Worm (Caenorhabditis elegans) whole organism, L4 larva: ENCODE results near the gene phdh-1.

Source experiments
- D1046.2 ChIP-seq: fragments of 200-800 bp; sonication (Bioruptor generic); IDR thresholded peaks from 2 replicates; pipeline ENCODE4 v1.3.6; 2022; ENCODE audit warnings: missing genetic modification characterization, missing compliant biosample characterization
- F10B5.3 ChIP-seq: sonication (generic microtip); optimal IDR thresholded peaks from 2 replicates; lab custom pipeline; 2016; ENCODE audit warnings: mild to moderate bottlenecking, missing genetic modification characterization, missing compliant biosample characterization
- F37D6.2 ChIP-seq: sonication (generic microtip); optimal IDR thresholded peaks from 2 replicates; lab custom pipeline; 2016; ENCODE audit warnings: mild to moderate bottlenecking, missing genetic modification characterization, missing compliant biosample characterization
- F44E2.7 ChIP-seq: fragments of 200-800 bp; sonication (Bioruptor generic); IDR thresholded peaks from 2 replicates; pipeline ENCODE4 v2.1.2; 2022; ENCODE audit warnings: missing genetic modification characterization, missing compliant biosample characterization
- aha-1 ChIP-seq: fragments of 150-350 bp; peaks from one replicate; lab custom pipeline; 2014; ENCODE audit warnings: missing biosample characterization, missing genetic modification characterization
- arid-1 ChIP-seq: fragments of 200-800 bp; sonication (Bioruptor generic); conservative IDR thresholded peaks from 2 replicates; pipeline ENCODE4 v1.3.6; 2022; ENCODE audit warnings: missing genetic modification reagents, missing genetic modification characterization, missing compliant biosample characterization
- ceh-20 ChIP-seq: fragments of 200-800 bp; sonication (Bioruptor generic); IDR thresholded peaks from 2 replicates; pipeline ENCODE4 v1.3.6; 2022; ENCODE audit warnings: missing genetic modification reagents, missing genetic modification characterization, missing compliant biosample characterization
- ceh-32 ChIP-seq: sonication (generic microtip); optimal IDR thresholded peaks from 2 replicates; lab custom pipeline; 2016; ENCODE audit warnings: mild to moderate bottlenecking, missing genetic modification characterization, missing compliant biosample characterization; ENCODE audit not compliant: poor library complexity
- ceh-82 ChIP-seq: sonication (generic microtip); optimal IDR thresholded peaks from 2 replicates; lab custom pipeline; 2017; ENCODE audit warnings: missing biosample characterization, missing genetic modification characterization
- ctbp-1 ChIP-seq: fragments of 200-800 bp; sonication (Bioruptor generic); IDR thresholded peaks from 2 replicates; pipeline ENCODE4 v1.3.6; 2022; ENCODE audit warnings: missing genetic modification reagents, missing genetic modification characterization, missing compliant biosample characterization
- daf-16 ChIP-seq, 3 experiments: sonication (generic microtip); optimal IDR thresholded peaks; 2 replicates each; lab custom pipeline; 2016 to 2017; ENCODE audit warnings: missing genetic modification characterization in 3 of 3, missing genetic modification reagents in 3 of 3, mild to moderate bottlenecking in 2 of 3, missing compliant biosample characterization in 2 of 3, missing biosample characterization in 1 of 3, moderate library complexity in 1 of 3
- daf-19 ChIP-seq: fragments of 200-800 bp; sonication (Bioruptor generic); conservative IDR thresholded peaks from 2 replicates; pipeline ENCODE4 v1.3.6; 2022; ENCODE audit warnings: missing genetic modification characterization, missing compliant biosample characterization
- daf-8 ChIP-seq: fragments of 200-800 bp; sonication (Bioruptor generic); IDR thresholded peaks from 2 replicates; pipeline ENCODE4 v1.3.6; 2022; ENCODE audit warnings: missing genetic modification characterization, missing compliant biosample characterization
- dve-1 ChIP-seq: sonication (generic microtip); optimal IDR thresholded peaks from 2 replicates; lab custom pipeline; 2017; ENCODE audit warnings: antibody characterized with exemption, mild to moderate bottlenecking, missing genetic modification characterization, missing compliant biosample characterization; ENCODE audit not compliant: insufficient read depth
- fos-1 ChIP-seq: fragments of 150-350 bp; optimal IDR thresholded peaks from 2 replicates; lab custom pipeline; 2014; ENCODE audit warnings: missing biosample characterization, missing genetic modification characterization
- hlh-11 ChIP-seq: fragments of 200-800 bp; sonication (Bioruptor generic); optimal IDR thresholded peaks from 2 replicates; lab custom pipeline; 2018; ENCODE audit warnings: mild to moderate bottlenecking, missing genetic modification characterization, missing compliant biosample characterization
- hlh-30 ChIP-seq: sonication (generic microtip); optimal IDR thresholded peaks from 2 replicates; lab custom pipeline; 2017; ENCODE audit warnings: antibody characterized with exemption, mild to moderate bottlenecking, missing genetic modification characterization, missing compliant biosample characterization; ENCODE audit not compliant: insufficient read depth
- hmg-1.1 ChIP-seq: fragments of 200-800 bp; sonication (Bioruptor generic); IDR thresholded peaks from 2 replicates; pipeline ENCODE4 v1.3.6; 2022; ENCODE audit warnings: missing genetic modification reagents, missing genetic modification characterization, missing compliant biosample characterization
- lin-15B ChIP-seq: fragments of 150-350 bp; sonication (generic microtip); optimal IDR thresholded peaks from 3 replicates; lab custom pipeline; 2014; ENCODE audit warnings: missing biosample characterization, missing genetic modification characterization
- lin-29 ChIP-seq: fragments of 200-800 bp; sonication (Bioruptor generic); IDR thresholded peaks from 2 replicates; pipeline ENCODE4 v1.3.6; 2022; ENCODE audit warnings: missing genetic modification reagents, missing genetic modification characterization, missing compliant biosample characterization
- lsy-2 ChIP-seq, 2 experiments: fragments of 150-350 bp in 1 of 2; sonication (generic microtip) in 1 of 2; optimal IDR thresholded peaks; 2 replicates each; lab custom pipeline; 2014 to 2017; ENCODE audit warnings: missing biosample characterization in 2 of 2, missing genetic modification characterization in 2 of 2
- madf-5 ChIP-seq, 2 experiments: fragments of 200-800 bp; sonication (Bioruptor generic); IDR thresholded peaks; 2 replicates each; pipeline ENCODE4 v1.3.6; 2022; ENCODE audit warnings: missing compliant biosample characterization in 2 of 2, missing genetic modification characterization in 2 of 2
- madf-9 ChIP-seq: fragments of 200-800 bp; sonication (Bioruptor generic); conservative IDR thresholded peaks from 2 replicates; pipeline ENCODE4 v1.3.6; 2022; ENCODE audit warnings: missing genetic modification reagents, missing genetic modification characterization, missing compliant biosample characterization
- mes-2 ChIP-seq: sonication (generic microtip); optimal IDR thresholded peaks from 2 replicates; lab custom pipeline; 2016; ENCODE audit warnings: missing genotype, mild to moderate bottlenecking, missing genetic modification characterization, missing compliant biosample characterization; ENCODE audit not compliant: poor library complexity, severe bottlenecking
- mxl-2 ChIP-seq: fragments of 200-800 bp; sonication (Bioruptor generic); conservative IDR thresholded peaks from 2 replicates; pipeline ENCODE4 v1.3.6; 2022; ENCODE audit warnings: missing genetic modification reagents, missing genetic modification characterization, missing compliant biosample characterization
- mxl-3 ChIP-seq: fragments of 200-800 bp; sonication (Bioruptor generic); optimal IDR thresholded peaks from 2 replicates; lab custom pipeline; 2018; ENCODE audit warnings: mild to moderate bottlenecking, missing genetic modification characterization, missing compliant biosample characterization
- nhr-10 ChIP-seq: fragments of 150-350 bp; optimal IDR thresholded peaks from 2 replicates; lab custom pipeline; 2014; ENCODE audit warnings: missing biosample characterization, missing genetic modification characterization
- nhr-11 ChIP-seq: fragments of 150-350 bp; optimal IDR thresholded peaks from 2 replicates; lab custom pipeline; 2014; ENCODE audit warnings: missing biosample characterization, missing genetic modification characterization
- nhr-111 ChIP-seq: fragments of 200-800 bp; sonication (Bioruptor generic); optimal IDR thresholded peaks from 2 replicates; lab custom pipeline; 2018; ENCODE audit warnings: mild to moderate bottlenecking, missing genetic modification characterization, missing compliant biosample characterization
- nhr-237 ChIP-seq: sonication (generic microtip); optimal IDR thresholded peaks from 2 replicates; lab custom pipeline; 2017; ENCODE audit warnings: missing biosample characterization, missing genetic modification characterization
- nhr-28 ChIP-seq: fragments of 150-350 bp; optimal IDR thresholded peaks from 2 replicates; lab custom pipeline; 2014; ENCODE audit warnings: missing biosample characterization, missing genetic modification characterization
- nhr-42 ChIP-seq: fragments of 200-800 bp; sonication (Bioruptor generic); IDR thresholded peaks from 2 replicates; pipeline ENCODE4 v1.3.6; 2022; ENCODE audit warnings: missing genetic modification characterization, missing compliant biosample characterization
- nhr-48 ChIP-seq: sonication (generic microtip); optimal IDR thresholded peaks from 2 replicates; lab custom pipeline; 2016; ENCODE audit warnings: mild to moderate bottlenecking, missing genetic modification characterization, missing compliant biosample characterization
- nhr-6 ChIP-seq: fragments of 150-350 bp; optimal IDR thresholded peaks from 2 replicates; lab custom pipeline; 2014; ENCODE audit warnings: missing biosample characterization, missing genetic modification characterization
- nhr-77 ChIP-seq: fragments of 150-350 bp; optimal IDR thresholded peaks from 2 replicates; lab custom pipeline; 2014; ENCODE audit warnings: missing biosample characterization, missing genetic modification characterization
- php-3 ChIP-seq: fragments of 200-800 bp; sonication (Bioruptor generic); IDR thresholded peaks from 2 replicates; pipeline ENCODE4 v1.3.6; 2022; ENCODE audit warnings: missing genetic modification reagents, missing genetic modification characterization, missing compliant biosample characterization
- set-16 ChIP-seq: fragments of 200-800 bp; sonication (Bioruptor generic); IDR thresholded peaks from 2 replicates; pipeline ENCODE4 v1.3.6; 2022; ENCODE audit warnings: missing genetic modification reagents, missing genetic modification characterization, missing compliant biosample characterization
- snpc-1.2 ChIP-seq: fragments of 200-800 bp; sonication (Bioruptor generic); IDR thresholded peaks from 2 replicates; pipeline ENCODE4 v1.3.6; 2022; ENCODE audit warnings: missing genetic modification reagents, missing genetic modification characterization, missing compliant biosample characterization
- spr-1 ChIP-seq: sonication (generic microtip); optimal IDR thresholded peaks from 2 replicates; lab custom pipeline; 2016; ENCODE audit warnings: mild to moderate bottlenecking, missing genetic modification characterization, missing compliant biosample characterization
- tag-97 ChIP-seq: fragments of 200-800 bp; sonication (Bioruptor generic); IDR thresholded peaks from 2 replicates; pipeline ENCODE4 v1.3.6; 2022; ENCODE audit warnings: missing genetic modification characterization, missing compliant biosample characterization
- tra-1 ChIP-seq: fragments of 200-800 bp; sonication (Bioruptor generic); IDR thresholded peaks from 2 replicates; pipeline ENCODE4 v1.3.6; 2022; ENCODE audit warnings: missing genetic modification reagents, missing genetic modification characterization, missing compliant biosample characterization
- unc-39 ChIP-seq: sonication (generic microtip); optimal IDR thresholded peaks from 2 replicates; lab custom pipeline; 2017; ENCODE audit warnings: missing biosample characterization, missing genetic modification characterization
- unc-62 ChIP-seq, 3 experiments: fragments of 150-350 bp in 1 of 3; sonication (generic microtip); optimal IDR thresholded peaks in 2 of 3; peaks in 1 of 3; 1 replicate in 1 of 3; 2 replicates in 2 of 3; lab custom pipeline; 2014 to 2017; ENCODE audit warnings: missing biosample characterization in 3 of 3, missing genetic modification characterization in 3 of 3, missing genetic modification reagents in 3 of 3, missing genotype in 1 of 3
- zfp-3 ChIP-seq: fragments of 200-800 bp; sonication (Bioruptor generic); conservative IDR thresholded peaks from 2 replicates; pipeline ENCODE4 v1.3.6; 2022; ENCODE audit warnings: missing genetic modification reagents, missing genetic modification characterization, missing compliant biosample characterization
- ztf-7 ChIP-seq: fragments of 150-350 bp; optimal IDR thresholded peaks from 2 replicates; lab custom pipeline; 2014; ENCODE audit warnings: missing biosample characterization, missing genetic modification characterization

Gene phdh-1

DNA sequence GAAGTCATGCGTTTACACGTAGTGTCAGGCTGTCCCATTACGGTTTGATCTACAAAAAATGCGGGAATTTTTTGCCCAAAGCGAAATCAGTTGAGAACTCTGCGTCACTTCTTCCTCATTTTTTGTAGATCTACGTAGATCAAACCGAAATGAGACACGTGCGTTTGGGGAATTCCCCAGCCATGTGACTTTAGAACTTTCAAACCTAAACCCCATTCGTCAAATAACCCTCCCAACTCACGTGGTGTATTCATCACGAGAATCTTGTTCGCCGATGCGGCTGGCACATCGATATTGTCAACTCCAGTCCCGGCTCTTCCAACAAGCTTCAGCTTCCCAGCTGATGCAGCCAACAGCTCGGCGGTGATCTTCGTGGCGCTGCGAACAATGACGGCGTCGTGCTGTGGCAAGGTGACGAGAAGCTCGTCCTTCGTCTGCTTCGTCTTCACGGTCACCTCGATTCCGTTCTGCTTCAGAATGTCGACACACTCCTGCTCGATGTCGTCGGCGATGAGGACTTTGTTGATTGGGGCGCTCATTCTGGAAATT, at the start of gene phdh-1:
phdh-1 (minus strand) TSS at position 540 of the 549 bp plus-strand sequence.
- TF ChIP-seq unc-62 (GFP tag; optimal IDR thresholded peaks at IDR 0.05 in 1 of 2; lab: Kevin White, UChicago): peak in 1 of 2 experiments; percentile 18
- no peak for TF ChIP-seq unc-62 (tag; optimal IDR thresholded peaks at IDR 0.05; lab: Kevin White, UChicago)
- TF ChIP-seq F44E2.7 (GFP tag; lab: Robert Waterston, UW): no peak
- TF ChIP-seq daf-8 (GFP tag; lab: Robert Waterston, UW): no peak
- 0 out of 4 replicates have a peak, but pooled peaks of 1 of the 2 experiments have one; percentile 23 for TF ChIP-seq madf-5 (GFP tag; IDR thresholded peaks at IDR 0.05; lab: Robert Waterston, UW)
- no peak for TF ChIP-seq ceh-32 (tag; lab: Kevin White, UChicago)
- peak; percentile 74 for TF ChIP-seq set-16 (GFP tag; lab: Robert Waterston, UW)
- TF ChIP-seq hlh-30: peak; percentile 51
- TF ChIP-seq madf-9 (GFP tag; lab: Robert Waterston, UW): no peak
- peak; percentile 84 for TF ChIP-seq aha-1 (tag; lab: Kevin White, UChicago)

DNA sequence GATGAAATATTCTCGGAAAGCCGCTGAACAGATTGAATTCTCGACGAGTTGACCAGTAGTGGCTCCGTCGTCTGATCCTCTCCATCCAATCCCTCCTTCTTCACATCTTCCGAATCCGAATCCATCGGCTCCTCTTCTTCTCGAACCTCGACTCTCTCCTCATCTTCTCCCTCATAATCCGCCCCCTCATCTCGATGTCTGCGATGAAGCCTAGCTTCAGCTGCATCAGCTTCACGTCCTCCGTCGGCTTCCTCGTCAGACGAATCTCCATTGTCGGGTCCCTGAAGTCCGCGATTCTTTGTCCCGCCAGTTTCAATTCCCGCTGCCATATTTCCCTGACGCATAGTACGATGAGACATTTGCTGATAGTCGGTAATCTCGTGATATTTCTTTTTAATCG, 47.3 kb upstream of the phdh-1 start:
- no peak for TF ChIP-seq D1046.2 (GFP tag; lab: Robert Waterston, UW)
- no peak for TF ChIP-seq fos-1 (tag; lab: Kevin White, UChicago)
- no peak for TF ChIP-seq daf-16 (GFP tag; optimal IDR thresholded peaks at IDR 0.05; lab: Kevin White, UChicago)
- TF ChIP-seq daf-16 (tag; optimal IDR thresholded peaks at IDR 0.05; lab: Kevin White, UChicago): no peak
- TF ChIP-seq ceh-82 (tag; lab: Kevin White, UChicago): no peak
- TF ChIP-seq nhr-6: no peak
- TF ChIP-seq ztf-7: no peak
- no peak for TF ChIP-seq nhr-11 (tag; lab: Kevin White, UChicago)
- TF ChIP-seq F10B5.3: no peak
- TF ChIP-seq daf-19 (GFP tag; lab: Robert Waterston, UW): no peak
- TF ChIP-seq snpc-1.2 (GFP tag; lab: Robert Waterston, UW): no peak
- TF ChIP-seq mes-2 (tag; lab: Kevin White, UChicago): no peak
- TF ChIP-seq nhr-42: peak; percentile 48; the same call in 1 of the 2 replicates
- no peak for TF ChIP-seq mxl-2
- peak; percentile 68 for TF ChIP-seq set-16 (GFP tag; lab: Robert Waterston, UW)
- TF ChIP-seq unc-39 (tag; lab: Kevin White, UChicago): no peak
- no peak for TF ChIP-seq lin-15B (tag; lab: Kevin White, UChicago)

ce11 chrII:13681063-13681462, 42.8 kb upstream of the phdh-1 start:
- TF ChIP-seq ceh-20: 0 out of 2 replicates have a peak, but pooled peaks have one; percentile 18
- TF ChIP-seq mxl-3 (GFP tag; lab: Kevin White, UChicago): peak; percentile 91
- TF ChIP-seq hlh-30: peak; percentile 85
- peak; percentile 93 for TF ChIP-seq nhr-28 (tag; lab: Kevin White, UChicago)
- TF ChIP-seq nhr-10 (tag; lab: Kevin White, UChicago): peak; percentile 19
- no peak for TF ChIP-seq spr-1 (tag; lab: Kevin White, UChicago)
- no peak for TF ChIP-seq nhr-111 (GFP tag; lab: Kevin White, UChicago)
- peak; percentile 37 for TF ChIP-seq dve-1 (tag; lab: Kevin White, UChicago)
- no peak for TF ChIP-seq hmg-1.1 (GFP tag; lab: Robert Waterston, UW)
- no peak for TF ChIP-seq arid-1 (GFP tag; lab: Robert Waterston, UW)
- 0 out of 2 replicates have a peak, but pooled peaks have one; percentile 35 for TF ChIP-seq php-3 (GFP tag; lab: Robert Waterston, UW)
- no peak for TF ChIP-seq ceh-82 (tag; lab: Kevin White, UChicago)
- TF ChIP-seq nhr-237 (tag; lab: Kevin White, UChicago): no peak
- no peak for TF ChIP-seq zfp-3
- TF ChIP-seq unc-62 (GFP tag; optimal IDR thresholded peaks at IDR 0.05 in 1 of 2; lab: Kevin White, UChicago): peak in 1 of 2 experiments; percentile 91
- no peak for TF ChIP-seq unc-62 (tag; optimal IDR thresholded peaks at IDR 0.05; lab: Kevin White, UChicago)
- TF ChIP-seq ctbp-1 (GFP tag; lab: Robert Waterston, UW): no peak
- peak; percentile 74 for TF ChIP-seq hlh-11
- no peak for TF ChIP-seq tag-97
- peak; percentile 49 for TF ChIP-seq nhr-48
- TF ChIP-seq nhr-77 (tag; lab: Kevin White, UChicago): peak; percentile 66
- no peak for TF ChIP-seq snpc-1.2 (GFP tag; lab: Robert Waterston, UW)
- TF ChIP-seq lin-29: no peak
- TF ChIP-seq F37D6.2 (tag; lab: Kevin White, UChicago): no peak
- TF ChIP-seq aha-1 (tag; lab: Kevin White, UChicago): peak; percentile 76
- TF ChIP-seq lsy-2 (tag; optimal IDR thresholded peaks at IDR 0.05; lab: Kevin White, UChicago): peak; percentile 5 to 47
- peak; percentile 41; the same call in 1 of the 2 replicates for TF ChIP-seq mxl-2
- no peak for TF ChIP-seq daf-8 (GFP tag; lab: Robert Waterston, UW)
- TF ChIP-seq tra-1 (GFP tag; lab: Robert Waterston, UW): 0 out of 2 replicates have a peak, but pooled peaks have one; percentile 36
